Fruit fly (Drosophila melanogaster) whole organism, embryonic: ENCODE results near the gene PH4alphaNE2.

ENCODE experiments used
- Abd-B ChIP-seq: fragments of 200-800 bp; sonication (Bioruptor generic); optimal IDR thresholded peaks from 2 replicates; lab custom pipeline; 2018; ENCODE audit warnings: missing biosample characterization, mild to moderate bottlenecking, missing genetic modification characterization, moderate library complexity
- B-H1 ChIP-seq: fragments of 200-800 bp; sonication (Bioruptor generic); IDR thresholded peaks from 3 replicates; pipeline ENCODE4 v1.3.6; 2022; ENCODE audit warnings: missing biosample characterization, missing genetic modification characterization
- CG10366 ChIP-seq: fragments of 200-800 bp; sonication (Bioruptor generic); IDR thresholded peaks from 2 replicates; pipeline ENCODE4 v1.3.6; 2022; ENCODE audit warnings: missing biosample characterization, missing genetic modification characterization
- CG11696 ChIP-seq: fragments of 200-800 bp; sonication (Bioruptor generic); IDR thresholded peaks from 2 replicates; pipeline ENCODE4 v1.3.6; 2022; ENCODE audit warnings: missing biosample characterization, missing genetic modification characterization
- CG12155 ChIP-seq: fragments of 200-800 bp; sonication (Bioruptor generic); optimal IDR thresholded peaks from 3 replicates; lab custom pipeline; 2016; ENCODE audit warnings: missing biosample characterization, missing genetic modification characterization
- CG13775 ChIP-seq: fragments of 200-800 bp; sonication (Bioruptor generic); optimal IDR thresholded peaks from 3 replicates; lab custom pipeline; 2017; ENCODE audit warnings: missing biosample characterization, mild to moderate bottlenecking, missing genetic modification characterization
- CG14965 ChIP-seq: fragments of 200-800 bp; sonication (Bioruptor generic); optimal IDR thresholded peaks from 2 replicates; lab custom pipeline; 2016; ENCODE audit warnings: missing biosample characterization, missing genetic modification characterization, borderline replicate concordance
- CG15696 ChIP-seq: fragments of 200-800 bp; sonication (Bioruptor generic); optimal IDR thresholded peaks from 2 replicates; lab custom pipeline; 2019; ENCODE audit warnings: missing biosample characterization, mild to moderate bottlenecking, missing genetic modification characterization, moderate library complexity
- CG17186 ChIP-seq: fragments of 200-800 bp; sonication (Bioruptor generic); optimal IDR thresholded peaks from 3 replicates; lab custom pipeline; 2017; ENCODE audit warnings: missing biosample characterization, missing genetic modification reagents, missing genetic modification characterization
- CG17328 ChIP-seq: fragments of 200-800 bp; sonication (Bioruptor generic); IDR thresholded peaks from 2 replicates; pipeline ENCODE4 v1.3.6; 2022; ENCODE audit warnings: missing biosample characterization, missing genetic modification characterization
- CG1792 ChIP-seq: fragments of 200-800 bp; sonication (Bioruptor generic); optimal IDR thresholded peaks from 2 replicates; lab custom pipeline; 2016; ENCODE audit warnings: missing biosample characterization, missing genetic modification characterization
- CG2199 ChIP-seq: fragments of 200-800 bp; sonication (Bioruptor generic); IDR thresholded peaks from 3 replicates; pipeline ENCODE4 v1.3.6; 2022; ENCODE audit warnings: missing biosample characterization, missing genetic modification characterization
- CG30020 ChIP-seq: fragments of 200-800 bp; optimal IDR thresholded peaks from 2 replicates; lab custom pipeline; 2019; ENCODE audit warnings: missing biosample characterization, mild to moderate bottlenecking, missing genetic modification characterization, moderate library complexity
- CG33557 ChIP-seq: fragments of 200-800 bp; sonication (Bioruptor generic); optimal IDR thresholded peaks from 2 replicates; lab custom pipeline; 2019; ENCODE audit warnings: missing biosample characterization, mild to moderate bottlenecking, missing genetic modification characterization, moderate library complexity
- CG3995 ChIP-seq: fragments of 200-800 bp; sonication (Bioruptor generic); optimal IDR thresholded peaks from 3 replicates; lab custom pipeline; 2016; ENCODE audit warnings: missing biosample characterization, missing genetic modification characterization
- CG4404 ChIP-seq: fragments of 200-800 bp; sonication (Bioruptor generic); IDR thresholded peaks from 2 replicates; pipeline ENCODE4 v1.3.6; 2022; ENCODE audit warnings: missing biosample characterization, missing genetic modification characterization
- CG5180 ChIP-seq: fragments of 200-800 bp; sonication (Bioruptor generic); optimal IDR thresholded peaks from 3 replicates; lab custom pipeline; 2017; ENCODE audit warnings: missing biosample characterization, missing genetic modification characterization, mild to moderate bottlenecking, moderate library complexity, missing genetic modification reagents
- CG6254 ChIP-seq: fragments of 200-800 bp; sonication (Bioruptor generic); optimal IDR thresholded peaks from 3 replicates; lab custom pipeline; 2017; ENCODE audit warnings: mild to moderate bottlenecking, missing biosample characterization, missing genetic modification reagents, missing genetic modification characterization
- CG6813 ChIP-seq: fragments of 200-800 bp; sonication (Bioruptor generic); optimal IDR thresholded peaks from 2 replicates; lab custom pipeline; 2017; ENCODE audit warnings: missing biosample characterization, missing genetic modification characterization, mild to moderate bottlenecking, moderate library complexity, missing genetic modification reagents
- CTCF ChIP-seq: fragments of 200-800 bp; sonication (Bioruptor generic); optimal IDR thresholded peaks from 2 replicates; lab custom pipeline; 2017; ENCODE audit warnings: missing biosample characterization, mild to moderate bottlenecking, missing genetic modification characterization, moderate library complexity
- HLH4C ChIP-seq: fragments of 200-800 bp; sonication (Bioruptor generic); IDR thresholded peaks from 3 replicates; pipeline ENCODE4 v1.3.6; 2022; ENCODE audit warnings: missing biosample characterization, missing genetic modification characterization; ENCODE audit not compliant: partially characterized antibody
- Hand ChIP-seq: fragments of 200-800 bp; sonication (Bioruptor generic); optimal IDR thresholded peaks from 2 replicates; lab custom pipeline; 2017; ENCODE audit warnings: mild to moderate bottlenecking, missing biosample characterization, missing genetic modification reagents, missing genetic modification characterization
- HmgD ChIP-seq: fragments of 200-800 bp; sonication (Bioruptor generic); optimal IDR thresholded peaks from 3 replicates; lab custom pipeline; 2016; ENCODE audit warnings: missing biosample characterization, missing genetic modification characterization
- Hsf ChIP-seq: fragments of 200-800 bp; sonication (Bioruptor generic); optimal IDR thresholded peaks from 3 replicates; lab custom pipeline; 2016; ENCODE audit warnings: missing biosample characterization, missing genetic modification characterization
- MBD-R2 ChIP-seq: fragments of 200-800 bp; sonication (Bioruptor generic); IDR thresholded peaks from 2 replicates; pipeline ENCODE4 v1.3.6; 2022; ENCODE audit warnings: missing biosample characterization, missing genetic modification characterization
- MTF-1 ChIP-seq: fragments of 200-800 bp; sonication (Bioruptor generic); optimal IDR thresholded peaks from 2 replicates; lab custom pipeline; 2018; ENCODE audit warnings: missing biosample characterization, mild to moderate bottlenecking, missing genetic modification characterization, borderline replicate concordance
- NFAT ChIP-seq: fragments of 200-800 bp; sonication (Bioruptor generic); IDR thresholded peaks from 2 replicates; pipeline ENCODE4 v1.3.6; 2022; ENCODE audit warnings: missing biosample characterization, missing genetic modification characterization
- NK7.1 ChIP-seq: fragments of 200-800 bp; sonication (Bioruptor generic); optimal IDR thresholded peaks from 3 replicates; lab custom pipeline; 2016; ENCODE audit warnings: missing biosample characterization, missing genetic modification characterization
- Oli ChIP-seq: fragments of 200-800 bp; sonication (Bioruptor generic); optimal IDR thresholded peaks from 2 replicates; lab custom pipeline; 2018; ENCODE audit warnings: missing biosample characterization, mild to moderate bottlenecking, missing genetic modification characterization, moderate library complexity
- Pdp1 ChIP-seq, 2 experiments: fragments of 200-800 bp; sonication (Bioruptor generic); optimal IDR thresholded peaks; 3 replicates each; lab custom pipeline; 2016; ENCODE audit warnings: missing biosample characterization in 2 of 2, missing genetic modification characterization in 2 of 2, mild to moderate bottlenecking in 1 of 2, moderate library complexity in 1 of 2
- Scr ChIP-seq: fragments of 200-800 bp; sonication (Bioruptor generic); IDR thresholded peaks from 2 replicates; pipeline ENCODE4 v1.3.6; 2022; ENCODE audit warnings: missing biosample characterization, missing genetic modification characterization; ENCODE audit not compliant: partially characterized antibody
- Vsx1 ChIP-seq: fragments of 200-800 bp; sonication (Bioruptor generic); optimal IDR thresholded peaks from 2 replicates; lab custom pipeline; 2017; ENCODE audit warnings: missing biosample characterization, mild to moderate bottlenecking, missing genetic modification characterization, missing genetic modification reagents
- bowl ChIP-seq: fragments of 200-800 bp; sonication (Bioruptor generic); IDR thresholded peaks from 2 replicates; pipeline ENCODE4 v1.3.6; 2022; ENCODE audit warnings: missing biosample characterization, missing genetic modification characterization
- chinmo ChIP-seq: fragments of 200-800 bp; sonication (Bioruptor generic); IDR thresholded peaks from 4 replicates; pipeline ENCODE4 v1.3.6; 2022; ENCODE audit warnings: missing biosample characterization, missing genetic modification characterization; ENCODE audit not compliant: partially characterized antibody
- dati ChIP-seq: fragments of 200-800 bp; sonication (Bioruptor generic); IDR thresholded peaks from 2 replicates; pipeline ENCODE4 v1.3.6; 2022; ENCODE audit warnings: missing biosample characterization, missing genetic modification characterization
- disco-r ChIP-seq: fragments of 200-800 bp; sonication (Bioruptor generic); optimal IDR thresholded peaks from 2 replicates; lab custom pipeline; 2016; ENCODE audit warnings: missing biosample characterization, missing genetic modification characterization
- dm ChIP-seq: fragments of 200-800 bp; sonication (Bioruptor generic); optimal IDR thresholded peaks from 3 replicates; lab custom pipeline; 2016; ENCODE audit warnings: missing biosample characterization, missing genetic modification characterization
- dysf ChIP-seq: fragments of 200-800 bp; sonication (Bioruptor generic); IDR thresholded peaks from 3 replicates; pipeline ENCODE4 v1.3.6; 2022; ENCODE audit warnings: missing biosample characterization, missing genetic modification characterization
- esg ChIP-seq: fragments of 200-800 bp; sonication (Bioruptor generic); conservative IDR thresholded peaks from 2 replicates; pipeline ENCODE4 v1.3.6; 2022; ENCODE audit warnings: missing biosample characterization, missing genetic modification characterization
- fd64A ChIP-seq: fragments of 200-800 bp; sonication (Bioruptor generic); optimal IDR thresholded peaks from 3 replicates; lab custom pipeline; 2018; ENCODE audit warnings: missing biosample characterization, mild to moderate bottlenecking, missing genetic modification characterization
- gfzf ChIP-seq: fragments of 200-800 bp; sonication (Bioruptor generic); optimal IDR thresholded peaks from 2 replicates; lab custom pipeline; 2016; ENCODE audit warnings: missing biosample characterization, mild to moderate bottlenecking, missing genetic modification characterization, moderate library complexity
- her ChIP-seq: fragments of 200-800 bp; sonication (Bioruptor generic); optimal IDR thresholded peaks from 2 replicates; lab custom pipeline; 2016; ENCODE audit warnings: missing biosample characterization, missing genetic modification characterization
- odd ChIP-seq: fragments of 200-800 bp; sonication (Bioruptor generic); optimal IDR thresholded peaks from 2 replicates; lab custom pipeline; 2017; ENCODE audit warnings: missing biosample characterization, mild to moderate bottlenecking, missing genetic modification characterization
- org-1 ChIP-seq: fragments of 200-800 bp; sonication (Bioruptor generic); optimal IDR thresholded peaks from 2 replicates; lab custom pipeline; 2017; ENCODE audit warnings: missing biosample characterization, missing genetic modification characterization
- p53 ChIP-seq: fragments of 200-800 bp; sonication (Bioruptor generic); optimal IDR thresholded peaks from 2 replicates; lab custom pipeline; 2016; ENCODE audit warnings: missing biosample characterization, missing genetic modification characterization
- psq ChIP-seq: fragments of 200-800 bp; sonication (Bioruptor generic); optimal IDR thresholded peaks from 2 replicates; lab custom pipeline; 2017; ENCODE audit warnings: missing biosample characterization, missing genetic modification characterization
- shn ChIP-seq: fragments of 200-800 bp; sonication (Bioruptor generic); optimal IDR thresholded peaks from 3 replicates; lab custom pipeline; 2016; ENCODE audit warnings: missing biosample characterization, missing genetic modification characterization
- so ChIP-seq: fragments of 200-800 bp; sonication (Bioruptor generic); IDR thresholded peaks from 3 replicates; pipeline ENCODE4 v1.3.6; 2022; ENCODE audit warnings: missing biosample characterization, missing genetic modification characterization
- tll ChIP-seq, 2 experiments: fragments of 200-800 bp in 1 of 2; fragments of >200 bp in 1 of 2; sonication (Bioruptor generic) in 1 of 2; optimal IDR thresholded peaks; 2 replicates each; lab custom pipeline; 2017 to 2019; ENCODE audit warnings: missing biosample characterization in 2 of 2, missing genetic modification characterization in 2 of 2, mild to moderate bottlenecking in 1 of 2, moderate library complexity in 1 of 2
- twi ChIP-seq: fragments of 200-800 bp; optimal IDR thresholded peaks from 2 replicates; lab custom pipeline; 2019; ENCODE audit warnings: missing biosample characterization, mild to moderate bottlenecking, missing genetic modification characterization, moderate library complexity
- wdn ChIP-seq: fragments of 200-800 bp; sonication (Bioruptor generic); IDR thresholded peaks from 2 replicates; pipeline ENCODE4 v1.3.6; 2022; ENCODE audit warnings: missing biosample characterization, missing genetic modification characterization

The PH4alphaNE2 gene

DNA sequence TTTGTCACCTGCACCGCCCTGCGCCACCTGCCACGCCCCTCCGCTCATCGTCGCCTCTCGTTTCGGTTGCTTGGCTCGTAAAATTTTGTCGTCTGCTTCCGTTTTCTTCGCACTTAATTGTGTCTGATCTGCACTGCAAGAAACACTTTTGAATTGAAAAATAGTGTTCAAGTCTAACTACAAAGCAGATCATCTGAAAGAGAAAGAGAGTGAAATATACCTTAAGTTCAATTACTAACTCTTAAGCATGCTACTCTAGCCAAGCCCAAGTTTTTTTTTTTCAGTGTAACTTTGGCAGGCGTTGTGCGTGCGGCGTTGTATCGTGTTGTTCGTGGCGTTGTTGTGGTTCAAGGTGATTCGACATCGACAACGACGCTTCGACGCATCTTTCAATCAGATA, 28.2 kb upstream of the PH4alphaNE2 start (continued):
- TF ChIP-seq Pdp1 (GFP tag; optimal IDR thresholded peaks at IDR 0.05; lab: Kevin White, UChicago): peak; percentile 93 to 94
- TF ChIP-seq so (GFP tag; lab: Robert Waterston, UW): peak; percentile 93
- peak; percentile 60 for TF ChIP-seq CG17186 (GFP tag; lab: Kevin White, UChicago)
- TF ChIP-seq shn (GFP tag; lab: Kevin White, UChicago): peak; percentile 84
- peak; percentile 93 for TF ChIP-seq org-1
- TF ChIP-seq odd (GFP tag; lab: Kevin White, UChicago): peak; percentile 84
- peak; percentile 89 for TF ChIP-seq CG6813 (GFP tag; lab: Kevin White, UChicago)
- TF ChIP-seq Abd-B: peak; percentile 93
- TF ChIP-seq CG13775 (GFP tag; lab: Kevin White, UChicago): peak; percentile 82
- TF ChIP-seq B-H1 (GFP tag; lab: Robert Waterston, UW): peak; percentile 91
- peak; percentile 84 for TF ChIP-seq MTF-1
- TF ChIP-seq CG12155 (GFP tag; lab: Kevin White, UChicago): peak; percentile 87
- TF ChIP-seq CG14965 (GFP tag; lab: Kevin White, UChicago): peak; percentile 79
- peak; percentile 66 for TF ChIP-seq Vsx1 (GFP tag; lab: Kevin White, UChicago)
- TF ChIP-seq dm (GFP tag; lab: Kevin White, UChicago): peak; percentile 82
- TF ChIP-seq CG15696 (tag; lab: Kevin White, UChicago): peak; percentile 63
- peak; percentile 93 for TF ChIP-seq Hsf (GFP tag; lab: Kevin White, UChicago)
- TF ChIP-seq Hand: peak; percentile 87
- TF ChIP-seq HmgD: peak; percentile 87
- peak; percentile 84 for TF ChIP-seq CG5180
- peak; percentile 80 for TF ChIP-seq CG11696 (GFP tag; lab: Robert Waterston, UW)
- TF ChIP-seq CG2199 (GFP tag; lab: Robert Waterston, UW): peak; percentile 82; the same call in 2 of the 3 replicates
- TF ChIP-seq CG10366: peak; percentile 94
- TF ChIP-seq fd64A (GFP tag; lab: Kevin White, UChicago): peak; percentile 77
- TF ChIP-seq CG3995: peak; percentile 62
- TF ChIP-seq CG30020 (tag; lab: Kevin White, UChicago): no peak
- TF ChIP-seq her (GFP tag; lab: Kevin White, UChicago): peak; percentile 94
- peak; percentile 86 for TF ChIP-seq MBD-R2 (GFP tag; lab: Robert Waterston, UW)
- TF ChIP-seq wdn (GFP tag; lab: Robert Waterston, UW): peak; percentile 91
- TF ChIP-seq gfzf (GFP tag; lab: Kevin White, UChicago): peak; percentile 8
- no peak for TF ChIP-seq Scr (GFP tag; lab: Robert Waterston, UW)
- peak; percentile 93 for TF ChIP-seq CG17328
- TF ChIP-seq chinmo (GFP tag; lab: Robert Waterston, UW): no peak
- TF ChIP-seq Oli (tag; lab: Kevin White, UChicago): peak; percentile 91
- no peak for TF ChIP-seq HLH4C (GFP tag; lab: Robert Waterston, UW)
- peak; percentile 71 for TF ChIP-seq CG4404 (GFP tag; lab: Robert Waterston, UW)
- TF ChIP-seq psq (GFP tag; lab: Kevin White, UChicago): peak; percentile 69
- peak; percentile 89 for TF ChIP-seq p53
- TF ChIP-seq NK7.1 (GFP tag; lab: Kevin White, UChicago): peak; percentile 76
- TF ChIP-seq CG1792 (GFP tag; lab: Kevin White, UChicago): peak; percentile 92
- TF ChIP-seq NFAT (GFP tag; lab: Robert Waterston, UW): peak; percentile 90
- peak; percentile 43 for TF ChIP-seq CTCF
- peak; percentile 41 for TF ChIP-seq CG33557 (GFP tag; lab: Kevin White, UChicago)
- TF ChIP-seq dysf: peak; percentile 95
- TF ChIP-seq CG6254 (GFP tag; lab: Kevin White, UChicago): peak; percentile 84
- peak; percentile 93 for TF ChIP-seq esg (GFP tag; lab: Robert Waterston, UW)
- no peak for TF ChIP-seq tll (GFP tag; optimal IDR thresholded peaks at IDR 0.05; lab: Kevin White, UChicago)
- peak; percentile 90 for TF ChIP-seq disco-r (GFP tag; lab: Kevin White, UChicago)
- peak; percentile 67; the same call in 1 of the 2 replicates for TF ChIP-seq bowl (GFP tag; lab: Robert Waterston, UW)
- peak; percentile 69 for TF ChIP-seq twi (tag; lab: Kevin White, UChicago)
- peak; percentile 88 for TF ChIP-seq dati
